Worm (Caenorhabditis elegans): Measurements from ENCODE around the gene rga-9.

The rga-9 gene

DNA sequence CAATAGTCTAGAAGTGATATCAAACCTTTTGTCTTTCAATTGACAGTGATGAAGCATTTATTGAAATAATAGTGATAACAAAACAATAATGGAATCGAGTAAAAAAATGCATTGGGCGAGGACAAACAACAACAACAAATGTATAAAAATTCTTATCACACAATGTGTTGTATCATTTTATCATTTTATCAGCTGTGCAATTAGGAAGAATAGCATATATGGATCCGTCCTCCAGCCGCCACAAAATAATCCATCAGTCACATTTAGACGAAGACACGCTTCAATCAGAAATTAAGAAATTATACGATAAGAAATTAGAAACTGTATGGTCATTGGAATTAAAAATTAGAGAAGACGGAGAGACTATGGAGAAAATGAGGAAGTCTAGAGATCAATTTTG lies 16.4 kb upstream of the rga-9 start, which contains the start of gene tig-3:
Gene tig-3, minus strand, starts transcription at position 200 of the 400 bp plus-strand sequence.
- TF ChIP-seq nhr-76 (tag; optimal IDR thresholded peaks at IDR 0.05): no peak
- TF ChIP-seq tbx-8 (GFP tag; optimal IDR thresholded peaks at IDR 0.05): no peak
- no peak for TF ChIP-seq ceh-39 (tag; optimal IDR thresholded peaks at IDR 0.05)
- TF ChIP-seq lsy-2 (tag; optimal IDR thresholded peaks at IDR 0.05): no peak
- no peak for TF ChIP-seq nhr-12 (tag; optimal IDR thresholded peaks at IDR 0.05)

DNA sequence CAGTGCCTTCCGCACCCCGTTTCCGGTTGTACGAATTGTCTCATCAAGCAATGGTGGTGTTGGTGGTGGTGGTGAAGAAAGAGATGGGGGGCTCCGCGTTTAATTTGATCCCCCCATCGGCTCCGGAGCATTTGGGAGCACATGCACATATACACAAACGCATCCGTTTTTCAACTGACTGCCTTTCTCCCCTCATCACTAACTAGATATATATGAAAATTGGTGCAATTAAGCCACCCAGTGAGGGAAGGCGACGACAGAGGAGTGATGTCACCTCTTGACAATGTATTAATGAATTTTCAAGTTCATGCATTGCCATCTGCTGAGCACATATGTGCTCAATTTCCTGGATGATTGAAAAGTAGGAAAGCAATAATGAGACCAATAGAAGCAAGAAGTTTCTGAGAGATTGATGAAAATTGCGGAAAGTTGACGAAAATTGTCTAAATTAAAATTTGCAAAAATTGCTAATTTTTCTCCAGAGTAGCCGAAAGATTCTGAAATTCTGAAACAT lies 14.0 kb upstream of the rga-9 start:
- TF ChIP-seq nhr-28 (tag; optimal IDR thresholded peaks at IDR 0.05): no peak
- peak; percentile 19 for TF ChIP-seq ceh-43 (GFP tag; optimal IDR thresholded peaks at IDR 0.05)
- TF ChIP-seq unc-120 (tag; optimal IDR thresholded peaks at IDR 0.05; ENCODE audit: poor library complexity, severe bottlenecking): no peak
- no peak for TF ChIP-seq ham-2 (GFP tag; optimal IDR thresholded peaks at IDR 0.05)
- peak; percentile 19 for TF ChIP-seq unc-62 (GFP tag; optimal IDR thresholded peaks at IDR 0.05)
- no peak for TF ChIP-seq mab-5 (tag; optimal IDR thresholded peaks at IDR 0.05)
- no peak for TF ChIP-seq pha-4 (tag; optimal IDR thresholded peaks at IDR 0.05)
- peak; percentile 98 for TF ChIP-seq ces-1 (GFP tag; optimal IDR thresholded peaks at IDR 0.05)
- TF ChIP-seq flh-1 (GFP tag; optimal IDR thresholded peaks at IDR 0.05): no peak
- TF ChIP-seq nhr-2 (tag; optimal IDR thresholded peaks at IDR 0.05): no peak
- peak; percentile 15 for TF ChIP-seq drap-1 (GFP tag; optimal IDR thresholded peaks at IDR 0.05)
- TF ChIP-seq ceh-83 (GFP tag; optimal IDR thresholded peaks at IDR 0.05): no peak
- no peak for TF ChIP-seq ztf-11 (tag; optimal IDR thresholded peaks at IDR 0.05)
- TF ChIP-seq lin-13 (tag; optimal IDR thresholded peaks at IDR 0.05): no peak
- TF ChIP-seq lin-32 (GFP tag; optimal IDR thresholded peaks at IDR 0.05): no peak

DNA sequence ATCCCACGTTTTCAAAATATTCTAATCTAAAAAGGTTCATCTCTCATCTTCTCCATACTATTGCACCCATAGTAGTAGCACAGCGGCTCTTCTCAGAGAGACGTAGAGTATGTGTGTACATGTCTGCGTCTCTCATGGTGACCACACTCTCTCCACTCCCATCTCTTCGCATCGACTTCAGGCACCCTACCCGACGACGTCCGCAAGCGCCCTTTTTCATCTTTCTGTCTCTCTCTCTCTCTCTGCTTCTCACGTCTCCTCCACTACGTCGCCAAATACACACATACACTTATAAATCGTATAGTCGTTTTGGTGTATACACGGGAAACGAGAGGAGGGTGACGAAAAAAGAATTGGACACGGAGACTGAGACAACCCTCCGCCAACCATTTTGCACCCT lies 12.2 kb upstream of the rga-9 start:
- TF ChIP-seq ces-1 (GFP tag; optimal IDR thresholded peaks at IDR 0.05): peak; percentile 71
- TF ChIP-seq nhr-76 (tag; optimal IDR thresholded peaks at IDR 0.05): no peak
- peak; percentile 31 for TF ChIP-seq ham-2 (GFP tag; optimal IDR thresholded peaks at IDR 0.05)
- TF ChIP-seq mep-1 (tag; optimal IDR thresholded peaks at IDR 0.05): peak; percentile 5
- peak; percentile 17 for TF ChIP-seq elt-1 (tag; optimal IDR thresholded peaks at IDR 0.05; ENCODE audit: borderline replicate concordance, insufficient read depth)

DNA sequence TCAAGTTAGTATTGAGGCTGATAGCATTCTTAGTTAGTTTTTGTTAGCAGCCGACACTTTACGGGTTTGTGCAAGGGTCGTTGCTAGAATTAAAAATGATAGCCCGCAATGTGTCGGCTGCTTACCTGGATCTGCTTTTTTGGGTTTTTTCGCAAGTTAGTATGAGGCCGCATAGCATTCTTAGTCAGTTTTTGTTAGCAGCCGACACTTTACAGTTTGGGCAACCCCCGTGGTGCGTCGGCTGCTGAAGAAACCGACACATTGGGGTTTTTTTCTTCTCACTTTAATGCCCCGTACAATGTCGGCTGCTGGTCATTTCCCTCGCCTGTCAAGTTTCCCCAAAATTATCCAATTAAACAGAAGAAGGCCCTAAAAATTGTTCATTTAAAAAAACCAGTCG lies 11.1 kb upstream of the rga-9 start:
- TF ChIP-seq mls-2 (tag; optimal IDR thresholded peaks at IDR 0.05) (no peak), tbx-8 (GFP tag; optimal IDR thresholded peaks at IDR 0.05) (no peak), ces-1 (GFP tag; optimal IDR thresholded peaks at IDR 0.05) (no peak), nhr-237 (tag; optimal IDR thresholded peaks at IDR 0.05) (no peak), blmp-1 (tag; optimal IDR thresholded peaks at IDR 0.05) (no peak), zip-8 (tag; optimal IDR thresholded peaks at IDR 0.05) (no peak)

DNA sequence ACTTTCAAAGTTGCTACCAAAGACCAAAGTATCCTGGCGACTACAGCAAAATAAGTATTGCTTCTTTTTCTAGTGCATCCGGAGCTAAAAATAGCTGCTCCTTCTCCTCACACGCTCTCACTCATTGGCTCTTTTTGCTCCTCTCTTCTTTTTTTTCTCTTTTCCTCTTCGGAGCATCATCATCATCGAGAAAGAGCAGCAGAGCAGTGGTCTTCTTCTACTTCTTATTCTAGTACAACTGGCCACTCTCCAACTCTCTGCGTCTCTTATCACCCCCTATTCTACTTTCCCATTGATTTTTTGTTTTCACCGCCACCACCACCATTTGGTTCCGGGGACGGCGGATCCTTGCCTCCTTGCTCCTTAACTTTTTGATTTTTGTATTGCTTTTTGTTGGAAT lies 9.3 kb upstream of the rga-9 start:
- TF ChIP-seq ceh-83 (GFP tag; optimal IDR thresholded peaks at IDR 0.05): no peak
- TF ChIP-seq snpc-4 (tag; optimal IDR thresholded peaks at IDR 0.05): no peak
- peak; percentile 69 for TF ChIP-seq unc-120 (tag; optimal IDR thresholded peaks at IDR 0.05; ENCODE audit: poor library complexity, severe bottlenecking)
- no peak for TF ChIP-seq mab-5 (tag; optimal IDR thresholded peaks at IDR 0.05)
- TF ChIP-seq nhr-12 (tag; optimal IDR thresholded peaks at IDR 0.05): no peak
- TF ChIP-seq sem-2 (GFP tag; optimal IDR thresholded peaks at IDR 0.05): no peak
- TF ChIP-seq lin-32 (GFP tag; optimal IDR thresholded peaks at IDR 0.05): no peak
- TF ChIP-seq bed-3 (GFP tag; optimal IDR thresholded peaks at IDR 0.05): no peak

DNA sequence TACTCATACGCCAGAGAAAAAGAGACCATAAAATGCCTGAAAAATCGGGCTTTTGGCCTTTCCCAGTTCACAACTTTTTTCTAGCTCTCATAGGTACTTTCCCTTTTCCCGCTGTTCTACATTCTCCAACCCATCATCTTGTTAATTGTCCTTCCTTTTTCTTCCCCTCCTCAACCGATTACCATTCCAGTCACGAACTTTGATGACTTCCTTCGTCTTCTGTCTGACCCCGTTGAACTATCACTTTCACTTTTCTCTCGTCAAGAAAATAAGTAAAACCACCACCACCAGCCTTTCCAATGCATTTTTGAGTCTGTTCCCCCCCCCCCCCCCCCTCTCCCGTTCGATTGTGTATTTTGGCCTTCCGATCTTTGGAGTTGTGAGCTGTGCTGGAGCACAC lies 7.5 kb upstream of the rga-9 start:
- TF ChIP-seq mep-1 (tag; optimal IDR thresholded peaks at IDR 0.05) (no peak), zip-8 (tag; optimal IDR thresholded peaks at IDR 0.05) (no peak), flh-1 (GFP tag; optimal IDR thresholded peaks at IDR 0.05) (no peak), unc-120 (tag; optimal IDR thresholded peaks at IDR 0.05; ENCODE audit: poor library complexity, severe bottlenecking) (no peak), sem-2 (GFP tag; optimal IDR thresholded peaks at IDR 0.05) (no peak), drap-1 (GFP tag; optimal IDR thresholded peaks at IDR 0.05) (no peak), mls-2 (tag; optimal IDR thresholded peaks at IDR 0.05) (no peak)
